Fruit fly (Drosophila melanogaster) whole organism, embryonic: ENCODE data around the gene CG14856.

ENCODE experiments used
- CG10959 ChIP-seq: fragments of 200-800 bp; sonication (Bioruptor generic); IDR thresholded peaks from 2 replicates; pipeline ENCODE4 v1.3.6; 2022; ENCODE audit warnings: missing biosample characterization, missing genetic modification characterization
- CG11398 ChIP-seq: fragments of 200-800 bp; sonication (Bioruptor generic); optimal IDR thresholded peaks from 2 replicates; lab custom pipeline; 2016; ENCODE audit warnings: missing biosample characterization, missing genetic modification characterization
- CG11504 ChIP-seq: fragments of 200-800 bp; sonication (Bioruptor generic); optimal IDR thresholded peaks from 3 replicates; lab custom pipeline; 2019; ENCODE audit warnings: missing biosample characterization, mild to moderate bottlenecking, missing genetic modification characterization, moderate library complexity
- CG13894 ChIP-seq: fragments of 200-800 bp; sonication (Bioruptor generic); optimal IDR thresholded peaks from 3 replicates; lab custom pipeline; 2018; ENCODE audit warnings: missing biosample characterization, mild to moderate bottlenecking, missing genetic modification characterization, moderate library complexity
- CG15073 ChIP-seq: fragments of 200-800 bp; sonication (Bioruptor generic); optimal IDR thresholded peaks from 2 replicates; lab custom pipeline; 2016; ENCODE audit warnings: missing biosample characterization, missing genetic modification characterization
- CG1603 ChIP-seq: fragments of 200-800 bp; sonication (Bioruptor generic); optimal IDR thresholded peaks from 2 replicates; lab custom pipeline; 2019; ENCODE audit warnings: missing biosample characterization, mild to moderate bottlenecking, missing genetic modification characterization, moderate library complexity
- CG16815 ChIP-seq: fragments of 200-800 bp; sonication (Bioruptor generic); optimal IDR thresholded peaks from 3 replicates; lab custom pipeline; 2017; ENCODE audit warnings: missing biosample characterization, mild to moderate bottlenecking, missing genetic modification characterization
- CG17359 ChIP-seq: fragments of 200-800 bp; sonication (Bioruptor generic); optimal IDR thresholded peaks from 3 replicates; lab custom pipeline; 2018; ENCODE audit warnings: missing biosample characterization, mild to moderate bottlenecking, missing genetic modification characterization, moderate library complexity
- CG18619 ChIP-seq: fragments of 200-800 bp; sonication (Bioruptor generic); optimal IDR thresholded peaks from 3 replicates; lab custom pipeline; 2017; ENCODE audit warnings: missing biosample characterization, mild to moderate bottlenecking, missing genetic modification characterization
- CG2202 ChIP-seq: fragments of 200-800 bp; sonication (Bioruptor generic); optimal IDR thresholded peaks from 2 replicates; lab custom pipeline; 2018; ENCODE audit warnings: missing biosample characterization, mild to moderate bottlenecking, missing genetic modification characterization
- CG31388 ChIP-seq: fragments of 200-800 bp; sonication (Bioruptor generic); optimal IDR thresholded peaks from 2 replicates; lab custom pipeline; 2016; ENCODE audit warnings: missing biosample characterization, missing genetic modification characterization
- CG31441 ChIP-seq: fragments of 200-800 bp; sonication (Bioruptor generic); IDR thresholded peaks from 2 replicates; pipeline ENCODE4 v1.3.6; 2022; ENCODE audit warnings: missing biosample characterization, missing genetic modification characterization
- CG4617 ChIP-seq: fragments of 200-800 bp; sonication (Bioruptor generic); optimal IDR thresholded peaks from 3 replicates; lab custom pipeline; 2016; ENCODE audit warnings: missing biosample characterization, missing genetic modification characterization, borderline replicate concordance
- CG4730 ChIP-seq: fragments of 200-800 bp; sonication (Bioruptor generic); IDR thresholded peaks from 2 replicates; pipeline ENCODE4 v1.3.6; 2022; ENCODE audit warnings: missing biosample characterization, missing genetic modification characterization
- CG6272 ChIP-seq: fragments of 200-800 bp; sonication (Bioruptor generic); IDR thresholded peaks from 2 replicates; pipeline ENCODE4 v1.3.6; 2022; ENCODE audit warnings: missing biosample characterization, missing genetic modification characterization
- CG6654 ChIP-seq: fragments of 200-800 bp; sonication (Bioruptor generic); optimal IDR thresholded peaks from 2 replicates; lab custom pipeline; 2017; ENCODE audit warnings: missing biosample characterization, mild to moderate bottlenecking, missing genetic modification characterization
- CG6765 ChIP-seq: fragments of 200-800 bp; sonication (Bioruptor generic); optimal IDR thresholded peaks from 3 replicates; lab custom pipeline; 2017; ENCODE audit warnings: missing biosample characterization, mild to moderate bottlenecking, missing genetic modification characterization
- CG7987 ChIP-seq: fragments of 200-800 bp; sonication (Bioruptor generic); optimal IDR thresholded peaks from 2 replicates; lab custom pipeline; 2018; ENCODE audit warnings: missing biosample characterization, mild to moderate bottlenecking, missing genetic modification characterization, moderate library complexity
- CG8765 ChIP-seq: fragments of 200-800 bp; sonication (Bioruptor generic); IDR thresholded peaks from 2 replicates; pipeline ENCODE4 v1.3.6; 2022; ENCODE audit warnings: missing biosample characterization, missing genetic modification characterization
- CG9215 ChIP-seq: fragments of 200-800 bp; sonication (Bioruptor generic); IDR thresholded peaks from 2 replicates; pipeline ENCODE4 v1.3.6; 2022; ENCODE audit warnings: missing biosample characterization, missing genetic modification characterization
- CG9727 ChIP-seq: fragments of 200-800 bp; sonication (Bioruptor generic); optimal IDR thresholded peaks from 3 replicates; lab custom pipeline; 2017; ENCODE audit warnings: missing biosample characterization, mild to moderate bottlenecking, missing genetic modification characterization
- Dbx ChIP-seq: fragments of 200-800 bp; sonication (Bioruptor generic); IDR thresholded peaks from 3 replicates; pipeline ENCODE4 v1.3.6; 2022; ENCODE audit warnings: missing biosample characterization, missing genetic modification characterization
- Dip3 ChIP-seq: fragments of 200-800 bp; sonication (Bioruptor generic); optimal IDR thresholded peaks from 3 replicates; lab custom pipeline; 2016; ENCODE audit warnings: missing biosample characterization, missing genetic modification characterization
- Dref ChIP-seq: fragments of 200-800 bp; sonication (Bioruptor generic); IDR thresholded peaks from 2 replicates; pipeline ENCODE4 v1.3.6; 2022; ENCODE audit warnings: missing biosample characterization, missing genetic modification characterization
- HLHmδ ChIP-seq: fragments of 200-800 bp; sonication (Bioruptor generic); optimal IDR thresholded peaks from 2 replicates; lab custom pipeline; 2018; ENCODE audit warnings: missing biosample characterization, mild to moderate bottlenecking, missing genetic modification characterization, moderate library complexity
- Hand ChIP-seq: fragments of 200-800 bp; sonication (Bioruptor generic); optimal IDR thresholded peaks from 2 replicates; lab custom pipeline; 2017; ENCODE audit warnings: mild to moderate bottlenecking, missing biosample characterization, missing genetic modification reagents, missing genetic modification characterization
- HmgZ ChIP-seq: fragments of 200-800 bp; sonication (Bioruptor generic); optimal IDR thresholded peaks from 2 replicates; lab custom pipeline; 2018; ENCODE audit warnings: missing biosample characterization, mild to moderate bottlenecking, missing genetic modification characterization
- Hr51 ChIP-seq, 2 experiments: fragments of 200-800 bp; sonication (Bioruptor generic); optimal IDR thresholded peaks; 2 replicates in 1 of 2; 3 replicates in 1 of 2; lab custom pipeline; 2016 to 2018; ENCODE audit warnings: missing biosample characterization in 2 of 2, missing genetic modification characterization in 2 of 2, mild to moderate bottlenecking in 1 of 2, moderate library complexity in 1 of 2
- Lhr ChIP-seq: fragments of 200-800 bp; sonication (Bioruptor generic); optimal IDR thresholded peaks from 3 replicates; lab custom pipeline; 2017; ENCODE audit warnings: mild to moderate bottlenecking, missing biosample characterization, missing genetic modification reagents, missing genetic modification characterization
- Max ChIP-seq: fragments of 200-800 bp; sonication (Bioruptor generic); optimal IDR thresholded peaks from 2 replicates; lab custom pipeline; 2016; ENCODE audit warnings: missing biosample characterization, mild to moderate bottlenecking, missing genetic modification characterization
- Vsx1 ChIP-seq: fragments of 200-800 bp; sonication (Bioruptor generic); optimal IDR thresholded peaks from 2 replicates; lab custom pipeline; 2017; ENCODE audit warnings: missing biosample characterization, mild to moderate bottlenecking, missing genetic modification characterization, missing genetic modification reagents
- aop ChIP-seq: fragments of 200-800 bp; sonication (Bioruptor generic); IDR thresholded peaks from 2 replicates; pipeline ENCODE4 v1.3.6; 2022; ENCODE audit warnings: missing biosample characterization, missing genetic modification characterization
- ase ChIP-seq: fragments of 200-800 bp; sonication (Bioruptor generic); IDR thresholded peaks from 3 replicates; pipeline ENCODE4 v1.3.6; 2022; ENCODE audit warnings: missing biosample characterization, missing genetic modification characterization
- bcd ChIP-seq: fragments of 200-800 bp; sonication (Bioruptor generic); optimal IDR thresholded peaks from 2 replicates; lab custom pipeline; 2017; ENCODE audit warnings: missing biosample characterization, mild to moderate bottlenecking, missing genetic modification characterization
- cg ChIP-seq: fragments of 200-800 bp; sonication (Bioruptor generic); optimal IDR thresholded peaks from 3 replicates; lab custom pipeline; 2019; ENCODE audit warnings: missing biosample characterization, mild to moderate bottlenecking, missing genetic modification characterization, moderate library complexity
- chn ChIP-seq: fragments of 200-800 bp; sonication (Bioruptor generic); optimal IDR thresholded peaks from 2 replicates; lab custom pipeline; 2016; ENCODE audit warnings: missing biosample characterization, missing genetic modification characterization
- dati ChIP-seq: fragments of 200-800 bp; sonication (Bioruptor generic); IDR thresholded peaks from 2 replicates; pipeline ENCODE4 v1.3.6; 2022; ENCODE audit warnings: missing biosample characterization, missing genetic modification characterization
- en ChIP-seq: fragments of 200-800 bp; sonication (Bioruptor generic); optimal IDR thresholded peaks from 2 replicates; lab custom pipeline; 2016; ENCODE audit warnings: missing biosample characterization, missing genetic modification characterization
- fu2 ChIP-seq: fragments of 200-800 bp; sonication (Bioruptor generic); optimal IDR thresholded peaks from 2 replicates; lab custom pipeline; 2016; ENCODE audit warnings: missing biosample characterization, missing genetic modification characterization
- odd ChIP-seq: fragments of 200-800 bp; sonication (Bioruptor generic); optimal IDR thresholded peaks from 2 replicates; lab custom pipeline; 2017; ENCODE audit warnings: missing biosample characterization, mild to moderate bottlenecking, missing genetic modification characterization
- org-1 ChIP-seq: fragments of 200-800 bp; sonication (Bioruptor generic); optimal IDR thresholded peaks from 2 replicates; lab custom pipeline; 2017; ENCODE audit warnings: missing biosample characterization, missing genetic modification characterization
- p53 ChIP-seq: fragments of 200-800 bp; sonication (Bioruptor generic); optimal IDR thresholded peaks from 2 replicates; lab custom pipeline; 2016; ENCODE audit warnings: missing biosample characterization, missing genetic modification characterization
- pfk ChIP-seq: fragments of 200-800 bp; sonication (Bioruptor generic); optimal IDR thresholded peaks from 2 replicates; lab custom pipeline; 2018; ENCODE audit warnings: missing biosample characterization, mild to moderate bottlenecking, missing genetic modification characterization, moderate library complexity
- phol ChIP-seq: fragments of 200-800 bp; sonication (Bioruptor generic); optimal IDR thresholded peaks from 3 replicates; lab custom pipeline; 2018; ENCODE audit warnings: missing biosample characterization, mild to moderate bottlenecking, missing genetic modification characterization, moderate library complexity
- shn ChIP-seq: fragments of 200-800 bp; sonication (Bioruptor generic); optimal IDR thresholded peaks from 3 replicates; lab custom pipeline; 2016; ENCODE audit warnings: missing biosample characterization, missing genetic modification characterization
- slou ChIP-seq: fragments of 200-800 bp; sonication (Bioruptor generic); optimal IDR thresholded peaks from 3 replicates; lab custom pipeline; 2016; ENCODE audit warnings: missing biosample characterization, missing genetic modification characterization
- tx ChIP-seq: fragments of 200-800 bp; sonication (Bioruptor generic); optimal IDR thresholded peaks from 2 replicates; lab custom pipeline; 2016; ENCODE audit warnings: missing biosample characterization, missing genetic modification characterization
- unpg ChIP-seq: fragments of 200-800 bp; sonication (Bioruptor generic); optimal IDR thresholded peaks from 3 replicates; lab custom pipeline; 2018; ENCODE audit warnings: missing biosample characterization, mild to moderate bottlenecking, missing genetic modification characterization, moderate library complexity
- z ChIP-seq: fragments of 200-800 bp; sonication (Bioruptor generic); IDR thresholded peaks from 3 replicates; pipeline ENCODE4 v1.3.6; 2022; ENCODE audit warnings: missing biosample characterization, missing genetic modification characterization

Gene CG14856

dm6 chr3R:14749077-14749798 lies 49.5 kb upstream of the CG14856 start (continued):
- no peak for TF ChIP-seq chn (GFP tag; lab: Kevin White, UChicago)
- TF ChIP-seq CG8765 (GFP tag; lab: Robert Waterston, UW), result no peak
- peak; percentile 75 for TF ChIP-seq unpg (GFP tag; lab: Kevin White, UChicago)
- peak; percentile 61; the same call in 1 of the 2 replicates for TF ChIP-seq aop (GFP tag; lab: Robert Waterston, UW)
- TF ChIP-seq Dbx (GFP tag; lab: Robert Waterston, UW), result peak; percentile 63; the same call in 1 of the 3 replicates
- TF ChIP-seq Hr51 (GFP tag; optimal IDR thresholded peaks at IDR 0.05; lab: Kevin White, UChicago), result peak in 1 of 2 experiments; percentile 32
- TF ChIP-seq CG4730 (GFP tag; lab: Robert Waterston, UW), result no peak
- no peak for TF ChIP-seq CG6654 (GFP tag; lab: Kevin White, UChicago)
- TF ChIP-seq odd, result peak; percentile 83
- TF ChIP-seq CG31388 (GFP tag; lab: Kevin White, UChicago), result no peak
- peak; percentile 54 for TF ChIP-seq bcd (GFP tag; lab: Kevin White, UChicago)
- TF ChIP-seq CG13894, result peak; percentile 73
- TF ChIP-seq pfk, result peak; percentile 68
- TF ChIP-seq CG7987 (GFP tag; lab: Kevin White, UChicago), result peak; percentile 90
- no peak for TF ChIP-seq CG16815
- TF ChIP-seq CG17359 (tag; lab: Kevin White, UChicago), result peak; percentile 73
- TF ChIP-seq CG11504 (tag; lab: Kevin White, UChicago), result peak; percentile 69
- TF ChIP-seq CG4617, result no peak
- TF ChIP-seq Dref, result no peak
- TF ChIP-seq CG9215 (GFP tag; lab: Robert Waterston, UW), result no peak
- peak; percentile 57; the same call in 1 of the 2 replicates for TF ChIP-seq CG31441 (GFP tag; lab: Robert Waterston, UW)
- peak; percentile 71 for TF ChIP-seq CG18619 (GFP tag; lab: Kevin White, UChicago)
- peak; percentile 79 for TF ChIP-seq org-1
- TF ChIP-seq cg (GFP tag; lab: Kevin White, UChicago), result peak; percentile 48
- no peak for TF ChIP-seq fu2 (GFP tag; lab: Kevin White, UChicago)
- TF ChIP-seq HmgZ (tag; lab: Kevin White, UChicago), result peak; percentile 87
- TF ChIP-seq ase (GFP tag; lab: Robert Waterston, UW), result no peak; the same call in 2 of the 3 replicates
- TF ChIP-seq CG15073, result no peak
- peak; percentile 31 for TF ChIP-seq Hand (GFP tag; lab: Kevin White, UChicago)
- no peak for TF ChIP-seq CG10959 (GFP tag; lab: Robert Waterston, UW)
- peak; percentile 98 for TF ChIP-seq z
- TF ChIP-seq CG11398 (GFP tag; lab: Kevin White, UChicago), result peak; percentile 71
- peak; percentile 21 for TF ChIP-seq Lhr (GFP tag; lab: Kevin White, UChicago)
- peak; percentile 45 for TF ChIP-seq tx
- TF ChIP-seq shn (GFP tag; lab: Kevin White, UChicago), result peak; percentile 40
- no peak for TF ChIP-seq phol (tag; lab: Kevin White, UChicago)
- peak; percentile 54 for TF ChIP-seq p53 (GFP tag; lab: Kevin White, UChicago)
- peak; percentile 59 for TF ChIP-seq en (GFP tag; lab: Kevin White, UChicago)
- peak; percentile 78 for TF ChIP-seq CG9727
- peak; percentile 85 for TF ChIP-seq Vsx1 (GFP tag; lab: Kevin White, UChicago)
- no peak for TF ChIP-seq dati
- TF ChIP-seq HLHmδ (GFP tag; lab: Kevin White, UChicago), result peak; percentile 69
- TF ChIP-seq Max, result peak; percentile 71
- peak; percentile 84 for TF ChIP-seq CG2202 (tag; lab: Kevin White, UChicago)
- no peak for TF ChIP-seq Dip3 (GFP tag; lab: Kevin White, UChicago)
- no peak for TF ChIP-seq CG6272 (GFP tag; lab: Robert Waterston, UW)
- no peak for TF ChIP-seq slou (GFP tag; lab: Kevin White, UChicago)
- peak; percentile 77 for TF ChIP-seq CG1603 (tag; lab: Kevin White, UChicago)
- peak; percentile 85 for TF ChIP-seq CG6765 (GFP tag; lab: Kevin White, UChicago)
